Worm (Caenorhabditis elegans) whole organism, young adult: Measurements from ENCODE around the gene srz-59.

Experiments
- B0336.3 ChIP-seq: fragments of 200-800 bp; sonication (Bioruptor generic); IDR thresholded peaks from 2 replicates; pipeline ENCODE4 v1.3.6; 2022; ENCODE audit warnings: missing genetic modification characterization, missing compliant biosample characterization
- F23B12.7 ChIP-seq: sonication (generic microtip); optimal IDR thresholded peaks from 2 replicates; lab custom pipeline; 2017; ENCODE audit warnings: missing genetic modification characterization, mild to moderate bottlenecking, missing compliant biosample characterization, antibody characterized with exemption, moderate library complexity; ENCODE audit not compliant: insufficient read depth
- T07F8.4 ChIP-seq: sonication (generic microtip); optimal IDR thresholded peaks from 2 replicates; lab custom pipeline; 2016; ENCODE audit warnings: mild to moderate bottlenecking, missing genetic modification characterization, moderate library complexity, missing compliant biosample characterization
- T26A5.8 ChIP-seq: sonication (generic microtip); optimal IDR thresholded peaks from 2 replicates; lab custom pipeline; 2016; ENCODE audit warnings: missing genetic modification characterization, missing compliant biosample characterization
- Y95B8A.8 ChIP-seq: fragments of 200-800 bp; sonication (Bioruptor generic); IDR thresholded peaks from 2 replicates; pipeline ENCODE4 v1.3.6; 2022; ENCODE audit warnings: missing genetic modification reagents, missing genetic modification characterization, missing compliant biosample characterization
- ZK185.1 ChIP-seq: sonication (generic microtip); optimal IDR thresholded peaks from 2 replicates; lab custom pipeline; 2016; ENCODE audit warnings: mild to moderate bottlenecking, missing genetic modification characterization, missing compliant biosample characterization; ENCODE audit not compliant: poor library complexity, severe bottlenecking
- ama-1 ChIP-seq, 3 experiments: fragments of 150-350 bp in 1 of 3; sonication (generic microtip) in 2 of 3; optimal IDR thresholded peaks; 2 replicates each; lab custom pipeline; 2014 to 2018; ENCODE audit warnings: missing biosample characterization in 2 of 3, missing genetic modification characterization in 2 of 3, missing genetic modification reagents in 2 of 3
- atf-7 ChIP-seq: sonication (generic microtip); optimal IDR thresholded peaks from 2 replicates; lab custom pipeline; 2017; ENCODE audit warnings: mild to moderate bottlenecking, missing genetic modification characterization, missing compliant biosample characterization
- attf-6 ChIP-seq: fragments of 200-800 bp; sonication (Bioruptor generic); IDR thresholded peaks from 2 replicates; pipeline ENCODE4 v1.3.6; 2022; ENCODE audit warnings: missing genetic modification reagents, missing genetic modification characterization, missing compliant biosample characterization
- cebp-1 ChIP-seq, 2 experiments: fragments of 200-800 bp in 1 of 2; sonication (Bioruptor generic) in 1 of 2; sonication (generic microtip) in 1 of 2; IDR thresholded peaks in 1 of 2; optimal IDR thresholded peaks in 1 of 2; 2 replicates each; pipeline versions ENCODE4 v1.3.6 to Lab custom; 2017 to 2022; ENCODE audit warnings: missing compliant biosample characterization in 2 of 2, missing genetic modification characterization in 2 of 2, mild to moderate bottlenecking in 1 of 2, missing genetic modification reagents in 1 of 2, moderate library complexity in 1 of 2
- cebp-2 ChIP-seq: fragments of 200-800 bp; sonication (Bioruptor generic); IDR thresholded peaks from 2 replicates; pipeline ENCODE4 v1.3.6; 2022; ENCODE audit warnings: missing genetic modification characterization, missing compliant biosample characterization
- ceh-100 ChIP-seq: fragments of 200-800 bp; sonication (Bioruptor generic); IDR thresholded peaks from 2 replicates; pipeline ENCODE4 v1.3.6; 2022; ENCODE audit warnings: missing genetic modification reagents, missing genetic modification characterization, missing compliant biosample characterization
- ceh-27 ChIP-seq: fragments of 200-800 bp; sonication (Bioruptor generic); optimal IDR thresholded peaks from 2 replicates; lab custom pipeline; 2018; ENCODE audit warnings: mild to moderate bottlenecking, missing genetic modification characterization, moderate library complexity, missing compliant biosample characterization
- dpff-1 ChIP-seq: sonication (generic microtip); optimal IDR thresholded peaks from 2 replicates; lab custom pipeline; 2017; ENCODE audit warnings: mild to moderate bottlenecking, missing genetic modification characterization, missing compliant biosample characterization
- efl-1 ChIP-seq: fragments of 150-350 bp; optimal IDR thresholded peaks from 2 replicates; lab custom pipeline; 2014; ENCODE audit warnings: missing biosample characterization, missing genetic modification reagents, missing genetic modification characterization
- egl-18 ChIP-seq: fragments of 200-800 bp; sonication (Bioruptor generic); IDR thresholded peaks from 2 replicates; pipeline ENCODE4 v1.3.6; 2022; ENCODE audit warnings: missing genetic modification reagents, missing genetic modification characterization, missing compliant biosample characterization
- egrh-3 ChIP-seq: fragments of 200-800 bp; sonication (Bioruptor generic); IDR thresholded peaks from 2 replicates; pipeline ENCODE4 v1.3.6; 2022; ENCODE audit warnings: missing genetic modification reagents, missing genetic modification characterization, missing compliant biosample characterization
- ekl-4 ChIP-seq: fragments of 200-800 bp; sonication (Bioruptor generic); IDR thresholded peaks from 2 replicates; pipeline ENCODE4 v1.3.6; 2022; ENCODE audit warnings: missing genetic modification reagents, missing genetic modification characterization, missing compliant biosample characterization
- gei-17 ChIP-seq: fragments of 200-800 bp; sonication (Bioruptor generic); optimal IDR thresholded peaks from 2 replicates; lab custom pipeline; 2018; ENCODE audit warnings: mild to moderate bottlenecking, missing genetic modification characterization, missing compliant biosample characterization
- hlh-26 ChIP-seq: fragments of 200-800 bp; sonication (Bioruptor generic); conservative IDR thresholded peaks from 2 replicates; pipeline ENCODE4 v1.3.6; 2022; ENCODE audit warnings: missing genetic modification reagents, missing genetic modification characterization, missing compliant biosample characterization
- hmg-20 ChIP-seq: fragments of 200-800 bp; sonication (Bioruptor generic); IDR thresholded peaks from 2 replicates; pipeline ENCODE4 v1.3.6; 2022; ENCODE audit warnings: missing genetic modification reagents, missing genetic modification characterization, missing compliant biosample characterization
- hsf-1 ChIP-seq: fragments of 200-800 bp; sonication (Bioruptor generic); IDR thresholded peaks from 2 replicates; pipeline ENCODE4 v1.3.6; 2022; ENCODE audit warnings: missing genetic modification reagents, missing genetic modification characterization, missing compliant biosample characterization
- lin-54 ChIP-seq: fragments of 200-800 bp; sonication (Bioruptor generic); optimal IDR thresholded peaks from 2 replicates; lab custom pipeline; 2018; ENCODE audit warnings: mild to moderate bottlenecking, missing genetic modification characterization, missing compliant biosample characterization
- madf-6 ChIP-seq: fragments of 200-800 bp; sonication (Bioruptor generic); IDR thresholded peaks from 2 replicates; pipeline ENCODE4 v1.3.6; 2022; ENCODE audit warnings: missing genetic modification reagents, missing genetic modification characterization, missing compliant biosample characterization
- mxl-1 ChIP-seq: sonication (generic microtip); optimal IDR thresholded peaks from 2 replicates; lab custom pipeline; 2016; ENCODE audit warnings: missing genetic modification characterization, missing compliant biosample characterization
- nhr-27 ChIP-seq: fragments of 200-800 bp; sonication (Bioruptor generic); optimal IDR thresholded peaks from 2 replicates; lab custom pipeline; 2018; ENCODE audit warnings: mild to moderate bottlenecking, missing genetic modification characterization, moderate library complexity, missing compliant biosample characterization
- nhr-80 ChIP-seq: sonication (generic microtip); optimal IDR thresholded peaks from 2 replicates; lab custom pipeline; 2016; ENCODE audit warnings: missing genetic modification characterization, missing compliant biosample characterization
- rcor-1 ChIP-seq: fragments of 200-800 bp; sonication (Bioruptor generic); IDR thresholded peaks from 2 replicates; pipeline ENCODE4 v1.3.6; 2022; ENCODE audit warnings: missing genetic modification reagents, missing genetic modification characterization, missing compliant biosample characterization
- repo-1 ChIP-seq: sonication (generic microtip); optimal IDR thresholded peaks from 2 replicates; lab custom pipeline; 2017; ENCODE audit warnings: mild to moderate bottlenecking, missing genetic modification characterization, missing compliant biosample characterization
- rpc-1 ChIP-seq, 2 experiments: fragments of 150-350 bp in 1 of 2; sonication (generic microtip) in 1 of 2; optimal IDR thresholded peaks; 2 replicates each; lab custom pipeline; 2014 to 2018; ENCODE audit warnings: missing biosample characterization in 1 of 2, missing genetic modification characterization in 1 of 2, missing genetic modification reagents in 1 of 2, missing genotype in 1 of 2
- snpc-1.1 ChIP-seq: sonication (generic microtip); optimal IDR thresholded peaks from 2 replicates; lab custom pipeline; 2017; ENCODE audit warnings: missing genetic modification characterization, mild to moderate bottlenecking, missing compliant biosample characterization, antibody characterized with exemption, moderate library complexity, missing genotype, missing genetic modification reagents; ENCODE audit not compliant: insufficient read depth
- somi-1 ChIP-seq: fragments of 200-800 bp; sonication (Bioruptor generic); optimal IDR thresholded peaks from 2 replicates; lab custom pipeline; 2018; ENCODE audit warnings: mild to moderate bottlenecking, missing genetic modification characterization, missing compliant biosample characterization
- unc-62 ChIP-seq: fragments of 150-350 bp; optimal IDR thresholded peaks from 2 replicates; lab custom pipeline; 2014; ENCODE audit warnings: missing biosample characterization, missing genetic modification reagents, missing genetic modification characterization
- zfh-2 ChIP-seq: fragments of 200-800 bp; sonication (Bioruptor generic); conservative IDR thresholded peaks from 2 replicates; pipeline ENCODE4 v1.3.6; 2022; ENCODE audit warnings: missing genetic modification reagents, missing genetic modification characterization, missing compliant biosample characterization
- ztf-18 ChIP-seq: sonication (generic microtip); optimal IDR thresholded peaks from 2 replicates; lab custom pipeline; 2016; ENCODE audit warnings: missing genotype, mild to moderate bottlenecking, missing genetic modification characterization, missing compliant biosample characterization
- ztf-22 ChIP-seq: fragments of 200-800 bp; sonication (Bioruptor generic); optimal IDR thresholded peaks from 2 replicates; lab custom pipeline; 2018; ENCODE audit warnings: mild to moderate bottlenecking, missing genetic modification characterization, moderate library complexity, missing compliant biosample characterization

The srz-59 gene

ce11 chrIV:14172181-14172580 is 40.3 kb downstream of the srz-59 start, which contains the start of gene R05A10.4:
TSS of gene R05A10.4 (plus strand) at chrIV:14172481.
- TF ChIP-seq dpff-1 (tag; lab: Kevin White, UChicago) (no peak), attf-6 (no peak), rpc-1 (optimal IDR thresholded peaks at IDR 0.05; lab: Kevin White, UChicago) (no peak), rpc-1 (tag; optimal IDR thresholded peaks at IDR 0.05; lab: Kevin White, UChicago) (no peak), cebp-2 (GFP tag; lab: Robert Waterston, UW) (no peak), unc-62 (GFP tag; lab: Kevin White, UChicago) (no peak), efl-1 (GFP tag; lab: Kevin White, UChicago) (no peak), T26A5.8 (tag; lab: Kevin White, UChicago) (no peak)

ce11 chrIV:14176373-14176772 is 44.5 kb downstream of the srz-59 start, which contains the start of gene R05A10.3:
TSS of gene R05A10.3 (minus strand) at chrIV:14176473.
- TF ChIP-seq nhr-80 (tag; lab: Kevin White, UChicago): no peak
- no peak for TF ChIP-seq ekl-4 (GFP tag; lab: Robert Waterston, UW)
- no peak for TF ChIP-seq gei-17 (GFP tag; lab: Kevin White, UChicago)
- TF ChIP-seq nhr-27 (tag; lab: Kevin White, UChicago): no peak
- TF ChIP-seq cebp-1 (GFP tag; IDR thresholded peaks at IDR 0.05; lab: Robert Waterston, UW): no peak
- TF ChIP-seq cebp-1 (tag; optimal IDR thresholded peaks at IDR 0.05; lab: Kevin White, UChicago): no peak
- TF ChIP-seq ama-1 (optimal IDR thresholded peaks at IDR 0.05; lab: Kevin White, UChicago): no peak
- no peak for TF ChIP-seq ama-1 (GFP tag; optimal IDR thresholded peaks at IDR 0.05; lab: Kevin White, UChicago)
- TF ChIP-seq atf-7 (tag; lab: Kevin White, UChicago): no peak
- TF ChIP-seq lin-54: no peak
- no peak for TF ChIP-seq repo-1
- no peak for TF ChIP-seq ztf-22 (GFP tag; lab: Kevin White, UChicago)
- no peak for TF ChIP-seq hlh-26 (GFP tag; lab: Robert Waterston, UW)
- TF ChIP-seq somi-1 (GFP tag; lab: Kevin White, UChicago): no peak
- TF ChIP-seq ceh-27 (GFP tag; lab: Kevin White, UChicago): no peak
- no peak for TF ChIP-seq B0336.3 (GFP tag; lab: Robert Waterston, UW)
- no peak for TF ChIP-seq ZK185.1
- TF ChIP-seq, all 124 proteins: peak for 0

- TF ChIP-seq ZK185.1: no peak
- TF ChIP-seq F23B12.7 (tag; lab: Kevin White, UChicago): no peak
- no peak for TF ChIP-seq snpc-1.1 (tag; lab: Kevin White, UChicago)
- no peak for TF ChIP-seq hmg-20 (GFP tag; lab: Robert Waterston, UW)
- TF ChIP-seq T07F8.4 (tag; lab: Kevin White, UChicago): no peak
- TF ChIP-seq ceh-100 (GFP tag; lab: Robert Waterston, UW): no peak
- no peak for TF ChIP-seq rcor-1 (GFP tag; lab: Robert Waterston, UW)
- no peak for TF ChIP-seq egl-18 (GFP tag; lab: Robert Waterston, UW)
- no peak for TF ChIP-seq ztf-18 (tag; lab: Kevin White, UChicago)
- no peak for TF ChIP-seq egrh-3 (GFP tag; lab: Robert Waterston, UW)
- no peak for TF ChIP-seq attf-6
- TF ChIP-seq Y95B8A.8: no peak
- no peak for TF ChIP-seq madf-6 (GFP tag; lab: Robert Waterston, UW)
- TF ChIP-seq atf-7 (tag; lab: Kevin White, UChicago): no peak
- TF ChIP-seq hsf-1 (GFP tag; lab: Robert Waterston, UW): no peak
- no peak for TF ChIP-seq mxl-1
- no peak for TF ChIP-seq ama-1 (optimal IDR thresholded peaks at IDR 0.05; lab: Kevin White, UChicago)
- TF ChIP-seq ama-1 (GFP tag; optimal IDR thresholded peaks at IDR 0.05; lab: Kevin White, UChicago): no peak
- no peak for TF ChIP-seq zfh-2
These were observed 45.2 kb downstream of the srz-59 start, which contains the start of gene R05A10.2 for ce11 chrIV:14177058-14177457. TSS of gene R05A10.2 (plus strand) at chrIV:14177271.
